Worm (Caenorhabditis elegans) whole organism, L1 larva: ENCODE data around the gene sma-6.

ENCODE experiments used
- C16A3.4 ChIP-seq: fragments of 150-350 bp; optimal IDR thresholded peaks from 2 replicates; lab custom pipeline; 2014; ENCODE audit warnings: missing biosample characterization, missing genetic modification characterization
- C34B4.2 ChIP-seq: sonication (generic microtip); optimal IDR thresholded peaks from 2 replicates; lab custom pipeline; 2017; ENCODE audit warnings: mild to moderate bottlenecking, missing genetic modification characterization, missing compliant biosample characterization
- F16B12.6 ChIP-seq: fragments of 150-350 bp; optimal IDR thresholded peaks from 2 replicates; lab custom pipeline; 2014; ENCODE audit warnings: missing biosample characterization, missing genetic modification characterization
- alr-1 ChIP-seq: fragments of 200-800 bp; sonication (Bioruptor generic); optimal IDR thresholded peaks from 2 replicates; lab custom pipeline; 2018; ENCODE audit warnings: borderline replicate concordance, mild to moderate bottlenecking, missing genetic modification characterization, missing compliant biosample characterization
- aly-2 ChIP-seq: fragments of 150-350 bp; optimal IDR thresholded peaks from 2 replicates; lab custom pipeline; 2014; ENCODE audit warnings: missing biosample characterization, missing genetic modification characterization
- ceh-8 ChIP-seq: fragments of 200-800 bp; sonication (Bioruptor generic); optimal IDR thresholded peaks from 2 replicates; lab custom pipeline; 2018; ENCODE audit warnings: mild to moderate bottlenecking, missing genetic modification characterization, moderate library complexity, missing compliant biosample characterization
- ceh-82 ChIP-seq, 3 experiments: fragments of 150-350 bp in 1 of 3; sonication (generic microtip) in 2 of 3; optimal IDR thresholded peaks; 2 replicates each; lab custom pipeline; 2014 to 2017; ENCODE audit warnings: missing biosample characterization in 3 of 3, missing genetic modification characterization in 3 of 3
- ces-1 ChIP-seq: fragments of 150-350 bp; optimal IDR thresholded peaks from 2 replicates; lab custom pipeline; 2014; ENCODE audit warnings: missing biosample characterization, missing genetic modification reagents, missing genetic modification characterization
- dpl-1 ChIP-seq, 3 experiments: fragments of 150-350 bp in 2 of 3; sonication (generic microtip) in 1 of 3; optimal IDR thresholded peaks; 2 replicates each; lab custom pipeline; 2014 to 2017; ENCODE audit warnings: missing biosample characterization in 3 of 3, missing genetic modification characterization in 3 of 3, missing genetic modification reagents in 3 of 3
- egl-13 ChIP-seq: sonication (generic microtip); optimal IDR thresholded peaks from 2 replicates; lab custom pipeline; 2016; ENCODE audit warnings: missing genotype, missing genetic modification reagents, missing genetic modification characterization, missing compliant biosample characterization
- egl-27 ChIP-seq, 2 experiments: fragments of 150-350 bp in 1 of 2; sonication (generic microtip); optimal IDR thresholded peaks; 3 replicates each; lab custom pipeline; 2017 to 2018; ENCODE audit warnings: missing biosample characterization in 2 of 2, missing genetic modification characterization in 2 of 2, missing genetic modification reagents in 2 of 2
- elt-3 ChIP-seq, 6 experiments: fragments of 150-350 bp in 1 of 6; sonication (generic microtip); optimal IDR thresholded peaks; 2 replicates each; lab custom pipeline; 2017 to 2018; ENCODE audit warnings: missing biosample characterization in 6 of 6, missing genetic modification characterization in 6 of 6, inconsistent platforms in 1 of 6
- grh-1 ChIP-seq: fragments of 200-800 bp; sonication (Bioruptor generic); IDR thresholded peaks from 2 replicates; pipeline ENCODE4 v1.3.6; 2022; ENCODE audit warnings: missing genetic modification reagents, missing genetic modification characterization, missing compliant biosample characterization
- jun-1 ChIP-seq: fragments of 150-350 bp; optimal IDR thresholded peaks from 2 replicates; lab custom pipeline; 2014; ENCODE audit warnings: missing biosample characterization, missing genetic modification reagents, missing genetic modification characterization
- lin-13 ChIP-seq: fragments of 150-350 bp; optimal IDR thresholded peaks from 2 replicates; lab custom pipeline; 2014; ENCODE audit warnings: missing biosample characterization, missing genetic modification reagents, missing genetic modification characterization
- lin-15B ChIP-seq: fragments of 150-350 bp; sonication (generic microtip); optimal IDR thresholded peaks from 3 replicates; lab custom pipeline; 2014; ENCODE audit warnings: missing biosample characterization, missing genetic modification characterization
- lin-35 ChIP-seq, 2 experiments: fragments of 150-350 bp; optimal IDR thresholded peaks; 2 replicates each; lab custom pipeline; 2014; ENCODE audit warnings: missing biosample characterization in 2 of 2, missing genetic modification characterization in 2 of 2, missing genetic modification reagents in 2 of 2
- lin-39 ChIP-seq: fragments of 150-350 bp; optimal IDR thresholded peaks from 2 replicates; lab custom pipeline; 2014; ENCODE audit warnings: missing biosample characterization, missing genetic modification reagents, missing genetic modification characterization
- lir-3 ChIP-seq: sonication (generic microtip); optimal IDR thresholded peaks from 2 replicates; lab custom pipeline; 2016; ENCODE audit warnings: mild to moderate bottlenecking, missing genetic modification characterization, moderate library complexity, missing compliant biosample characterization; ENCODE audit not compliant: poor library complexity
- lsy-2 ChIP-seq, 2 experiments: fragments of 150-350 bp; optimal IDR thresholded peaks; 2 replicates each; lab custom pipeline; 2014; ENCODE audit warnings: missing biosample characterization in 2 of 2, missing genetic modification characterization in 2 of 2
- mab-9 ChIP-seq: fragments of 200-800 bp; sonication (Bioruptor generic); IDR thresholded peaks from 2 replicates; pipeline ENCODE4 v1.3.6; 2022; ENCODE audit warnings: missing genetic modification reagents, missing genetic modification characterization, missing compliant biosample characterization
- mdl-1 ChIP-seq, 2 experiments: fragments of 150-350 bp; optimal IDR thresholded peaks; 2 replicates each; lab custom pipeline; 2014 to 2017; ENCODE audit warnings: missing biosample characterization in 2 of 2, missing genetic modification characterization in 2 of 2, inconsistent platforms in 1 of 2
- mep-1 ChIP-seq: fragments of 150-350 bp; optimal IDR thresholded peaks from 2 replicates; lab custom pipeline; 2014; ENCODE audit warnings: missing biosample characterization, missing genetic modification characterization
- nhr-20 ChIP-seq: sonication (generic microtip); optimal IDR thresholded peaks from 2 replicates; lab custom pipeline; 2016; ENCODE audit warnings: mild to moderate bottlenecking, missing genetic modification characterization, missing compliant biosample characterization
- nhr-237 ChIP-seq: fragments of 150-350 bp; optimal IDR thresholded peaks from 2 replicates; lab custom pipeline; 2014; ENCODE audit warnings: missing biosample characterization, missing genetic modification characterization
- nhr-71 ChIP-seq: sonication (generic microtip); optimal IDR thresholded peaks from 2 replicates; lab custom pipeline; 2016; ENCODE audit warnings: mild to moderate bottlenecking, missing genetic modification characterization, moderate library complexity, missing compliant biosample characterization
- nhr-77 ChIP-seq: fragments of 150-350 bp; optimal IDR thresholded peaks from 2 replicates; lab custom pipeline; 2014; ENCODE audit warnings: missing biosample characterization, missing genetic modification characterization
- nhr-84 ChIP-seq: sonication (generic microtip); optimal IDR thresholded peaks from 2 replicates; lab custom pipeline; 2017; ENCODE audit warnings: missing biosample characterization, missing genetic modification characterization
- nhr-85 ChIP-seq: sonication (generic microtip); peaks from one replicate; lab custom pipeline; 2016; ENCODE audit warnings: missing genetic modification characterization, inconsistent platforms, missing compliant biosample characterization
- nhr-90 ChIP-seq: sonication (generic microtip); optimal IDR thresholded peaks from 2 replicates; lab custom pipeline; 2016; ENCODE audit warnings: mild to moderate bottlenecking, missing genetic modification characterization, missing compliant biosample characterization; ENCODE audit not compliant: poor library complexity
- pag-3 ChIP-seq: sonication (generic microtip); optimal IDR thresholded peaks from 2 replicates; lab custom pipeline; 2017; ENCODE audit warnings: missing genetic modification characterization, mild to moderate bottlenecking, missing compliant biosample characterization, antibody characterized with exemption, borderline replicate concordance; ENCODE audit not compliant: insufficient read depth
- pax-3 ChIP-seq: fragments of 200-800 bp; sonication (Bioruptor generic); optimal IDR thresholded peaks from 2 replicates; lab custom pipeline; 2018; ENCODE audit warnings: mild to moderate bottlenecking, missing genetic modification characterization, moderate library complexity, missing compliant biosample characterization
- snpc-4 ChIP-seq: fragments of 150-350 bp; optimal IDR thresholded peaks from 2 replicates; lab custom pipeline; 2014; ENCODE audit warnings: missing biosample characterization, missing genetic modification characterization
- snu-23 ChIP-seq: sonication (generic microtip); optimal IDR thresholded peaks from 2 replicates; lab custom pipeline; 2016; ENCODE audit warnings: missing genetic modification characterization, missing compliant biosample characterization
- sptf-1 ChIP-seq: fragments of 150-350 bp; optimal IDR thresholded peaks from 2 replicates; lab custom pipeline; 2014; ENCODE audit warnings: missing biosample characterization, missing genetic modification characterization
- tbx-2 ChIP-seq: sonication (generic microtip); optimal IDR thresholded peaks from 2 replicates; lab custom pipeline; 2016; ENCODE audit warnings: missing genetic modification characterization, missing compliant biosample characterization
- unc-130 ChIP-seq: fragments of 150-350 bp; optimal IDR thresholded peaks from 2 replicates; lab custom pipeline; 2017; ENCODE audit warnings: missing biosample characterization, missing genetic modification characterization, inconsistent platforms
- unc-62 ChIP-seq: fragments of 150-350 bp; optimal IDR thresholded peaks from 2 replicates; lab custom pipeline; 2014; ENCODE audit warnings: missing biosample characterization, missing genetic modification reagents, missing genetic modification characterization
- unc-86 ChIP-seq: sonication (generic microtip); optimal IDR thresholded peaks from 2 replicates; lab custom pipeline; 2016; ENCODE audit warnings: missing genetic modification characterization, missing compliant biosample characterization
- unc-98 ChIP-seq: fragments of 200-800 bp; sonication (Bioruptor generic); IDR thresholded peaks from 2 replicates; pipeline ENCODE4 v1.3.6; 2022; ENCODE audit warnings: missing genetic modification characterization, missing compliant biosample characterization
- vab-15 ChIP-seq: sonication (generic microtip); optimal IDR thresholded peaks from 2 replicates; lab custom pipeline; 2017; ENCODE audit warnings: missing genotype, mild to moderate bottlenecking, missing genetic modification characterization, missing compliant biosample characterization
- xbp-1 ChIP-seq: sonication (generic microtip); optimal IDR thresholded peaks from 2 replicates; lab custom pipeline; 2016; ENCODE audit warnings: missing genetic modification characterization, missing compliant biosample characterization
- zip-4 ChIP-seq: fragments of 200-800 bp; sonication (Bioruptor generic); optimal IDR thresholded peaks from 2 replicates; lab custom pipeline; 2018; ENCODE audit warnings: mild to moderate bottlenecking, missing genetic modification characterization, moderate library complexity, missing compliant biosample characterization
- ztf-11 ChIP-seq, 2 experiments: sonication (generic microtip); optimal IDR thresholded peaks; 2 replicates each; lab custom pipeline; 2016 to 2017; ENCODE audit warnings: missing genetic modification characterization in 2 of 2, missing biosample characterization in 1 of 2, missing compliant biosample characterization in 1 of 2
- ztf-4 ChIP-seq: fragments of 150-350 bp; optimal IDR thresholded peaks from 2 replicates; lab custom pipeline; 2014; ENCODE audit warnings: missing biosample characterization, missing genetic modification characterization

sma-6 gene

DNA sequence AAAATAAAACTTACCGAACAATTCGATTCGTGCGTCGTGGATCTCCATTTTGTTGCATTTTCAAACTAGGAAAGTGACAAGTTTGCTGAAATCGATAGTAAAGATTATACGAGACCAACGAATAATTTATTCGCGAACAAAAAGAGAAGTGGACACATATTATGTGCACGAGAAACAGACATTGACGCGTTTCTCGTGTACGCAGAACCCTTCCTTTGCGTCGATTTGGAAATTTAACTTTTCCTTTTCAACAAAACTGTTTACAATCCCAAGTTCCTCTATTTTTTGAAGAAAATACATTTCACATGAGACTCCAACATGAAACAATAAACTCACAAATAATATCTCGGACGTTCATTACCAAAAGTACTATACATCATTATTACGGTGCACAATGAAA, 36.5 kb downstream of the sma-6 start, which contains the start of gene K10B2.4 (continued):
- TF ChIP-seq nhr-77 (tag; lab: Kevin White, UChicago): peak; percentile 49
- peak; percentile 75 for TF ChIP-seq unc-130 (tag; lab: Kevin White, UChicago)
- no peak for TF ChIP-seq alr-1 (tag; lab: Kevin White, UChicago)
- TF ChIP-seq ztf-11 (tag; optimal IDR thresholded peaks at IDR 0.05; lab: Kevin White, UChicago): no peak
- no peak for TF ChIP-seq vab-15 (tag; lab: Kevin White, UChicago)
- TF ChIP-seq F16B12.6 (tag; lab: Kevin White, UChicago): peak; percentile 14
- TF ChIP-seq egl-27 (tag; optimal IDR thresholded peaks at IDR 0.05; lab: Kevin White, UChicago): no peak
- no peak for TF ChIP-seq jun-1 (tag; lab: Kevin White, UChicago)
- TF ChIP-seq nhr-20 (tag; lab: Kevin White, UChicago): peak; percentile 82
- peak; percentile 12 for TF ChIP-seq lin-15B
- TF ChIP-seq xbp-1 (tag; lab: Kevin White, UChicago): peak; percentile 66
- TF ChIP-seq mdl-1 (tag; optimal IDR thresholded peaks at IDR 0.05; lab: Kevin White, UChicago): no peak
- TF ChIP-seq C16A3.4 (tag; lab: Kevin White, UChicago): peak; percentile 78
- no peak for TF ChIP-seq egl-13 (tag; lab: Kevin White, UChicago)
- peak; percentile 65 for TF ChIP-seq lin-13 (GFP tag; lab: Kevin White, UChicago)
- TF ChIP-seq ceh-82 (tag; optimal IDR thresholded peaks at IDR 0.05; lab: Kevin White, UChicago): peak; percentile 35 to 50 (median 40)
- peak; percentile 56 to 77 (median 75) for TF ChIP-seq dpl-1 (GFP tag; optimal IDR thresholded peaks at IDR 0.05; lab: Kevin White, UChicago)
- peak; percentile 72 to 85 for TF ChIP-seq lsy-2 (tag; optimal IDR thresholded peaks at IDR 0.05; lab: Kevin White, UChicago)
- TF ChIP-seq snu-23 (GFP tag; lab: Kevin White, UChicago): peak; percentile 83
- peak; percentile 15 for TF ChIP-seq lin-39 (tag; lab: Kevin White, UChicago)
- TF ChIP-seq mab-9 (GFP tag; lab: Robert Waterston, UW): no peak
- TF ChIP-seq unc-86 (tag; lab: Kevin White, UChicago): peak; percentile 31
- TF ChIP-seq mep-1 (tag; lab: Kevin White, UChicago): peak; percentile 65
- TF ChIP-seq ztf-4 (tag; lab: Kevin White, UChicago): peak; percentile 8
- TF ChIP-seq pax-3 (tag; lab: Kevin White, UChicago): no peak
- TF ChIP-seq zip-4 (GFP tag; lab: Kevin White, UChicago): no peak
- peak in 1 of 6 experiments; percentile 37 for TF ChIP-seq elt-3 (tag; optimal IDR thresholded peaks at IDR 0.05; lab: Kevin White, UChicago)
- peak; percentile 2 for TF ChIP-seq nhr-85 (tag; lab: Kevin White, UChicago)
- TF ChIP-seq unc-98 (GFP tag; lab: Robert Waterston, UW): no peak
- peak; percentile 70 to 87 for TF ChIP-seq lin-35 (GFP tag; optimal IDR thresholded peaks at IDR 0.05; lab: Kevin White, UChicago)
- TF ChIP-seq snpc-4 (tag; lab: Kevin White, UChicago): peak; percentile 53
- no peak for TF ChIP-seq ces-1
- no peak for TF ChIP-seq C34B4.2 (tag; lab: Kevin White, UChicago)
- 0 out of 2 replicates have a peak, but pooled peaks have one; percentile 34 for TF ChIP-seq grh-1 (GFP tag; lab: Robert Waterston, UW)
- TF ChIP-seq aly-2: no peak
- TF ChIP-seq pag-3 (tag; lab: Kevin White, UChicago): no peak
- TF ChIP-seq sptf-1 (tag; lab: Kevin White, UChicago): no peak
- no peak for TF ChIP-seq nhr-84 (tag; lab: Kevin White, UChicago)
- no peak for TF ChIP-seq unc-62 (GFP tag; lab: Kevin White, UChicago)

ce11 chrII:6365237-6365815, 41.0 kb downstream of the sma-6 start, which contains the start of the genes ani-2 and clec-88:
TSS of gene ani-2 (minus strand) at chrII:6365367.
TSS of gene clec-88 (plus strand) at chrII:6365722.
- TF ChIP-seq unc-98 (GFP tag; lab: Robert Waterston, UW) (no peak), nhr-20 (tag; lab: Kevin White, UChicago) (no peak), snpc-4 (tag; lab: Kevin White, UChicago) (no peak), alr-1 (tag; lab: Kevin White, UChicago) (no peak), unc-130 (tag; lab: Kevin White, UChicago) (no peak), mab-9 (GFP tag; lab: Robert Waterston, UW) (no peak), tbx-2 (tag; lab: Kevin White, UChicago) (no peak), lsy-2 (tag; optimal IDR thresholded peaks at IDR 0.05; lab: Kevin White, UChicago) (no peak), ceh-8 (GFP tag; lab: Kevin White, UChicago) (no peak), elt-3 (tag; optimal IDR thresholded peaks at IDR 0.05; lab: Kevin White, UChicago) (no peak), mep-1 (tag; lab: Kevin White, UChicago) (no peak), nhr-237 (tag; lab: Kevin White, UChicago) (no peak), ceh-82 (tag; optimal IDR thresholded peaks at IDR 0.05; lab: Kevin White, UChicago) (no peak), mdl-1 (tag; optimal IDR thresholded peaks at IDR 0.05; lab: Kevin White, UChicago) (no peak), nhr-77 (tag; lab: Kevin White, UChicago) (no peak), nhr-71 (no peak), lir-3 (tag; lab: Kevin White, UChicago) (no peak), nhr-90 (no peak)
- TF ChIP-seq, all 84 proteins: peak for 0
